Worm (Caenorhabditis elegans): ENCODE measurements around the gene qars-1.
A peak's percentile ranks its signal among the peaks of the same experiment; 100 is the strongest.

Gene qars-1

ce11 chrIV:15038821-15039220, 25.8 kb upstream of the qars-1 start (continued):
- TF ChIP-seq egrh-3 (GFP tag; IDR thresholded peaks at IDR 0.05) (peak; percentile 76), fkh-3 (tag; optimal IDR thresholded peaks at IDR 0.05) (peak; percentile 17), mel-28 (tag; optimal IDR thresholded peaks at IDR 0.05; ENCODE audit: borderline replicate concordance) (no peak), F37B4.10 (GFP tag; IDR thresholded peaks at IDR 0.05) (no peak), zfh-2 (GFP tag; conservative IDR thresholded peaks at IDR 0.05) (peak; percentile 86)

DNA sequence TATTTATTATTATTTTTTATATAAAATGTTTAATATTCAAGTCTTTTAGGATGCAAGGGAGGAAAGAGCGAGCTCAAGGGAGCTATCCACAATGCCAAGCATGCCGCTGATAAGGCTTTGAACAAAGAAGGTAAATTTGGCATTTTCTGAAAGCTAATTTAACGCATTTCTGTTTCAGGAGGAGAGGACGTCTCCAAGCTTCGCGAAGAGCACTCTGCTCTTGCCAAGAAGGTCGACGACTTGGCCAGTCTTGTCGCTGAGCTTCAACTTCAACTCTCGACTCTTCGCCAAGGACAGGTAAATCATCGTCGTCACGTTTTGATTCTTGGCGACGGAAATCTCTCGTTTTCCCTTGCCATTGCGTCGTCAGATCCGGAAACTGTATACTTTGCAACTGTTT, 24.5 kb upstream of the qars-1 start:
- TF ChIP-seq madf-3 (GFP tag; IDR thresholded peaks at IDR 0.05) (0 out of 2 replicates have a peak, but pooled peaks have one; percentile 17), hmg-1.2 (GFP tag; IDR thresholded peaks at IDR 0.05) (no peak), attf-6 (GFP tag; IDR thresholded peaks at IDR 0.05) (peak; percentile 51; the same call in 1 of the 2 replicates)

DNA sequence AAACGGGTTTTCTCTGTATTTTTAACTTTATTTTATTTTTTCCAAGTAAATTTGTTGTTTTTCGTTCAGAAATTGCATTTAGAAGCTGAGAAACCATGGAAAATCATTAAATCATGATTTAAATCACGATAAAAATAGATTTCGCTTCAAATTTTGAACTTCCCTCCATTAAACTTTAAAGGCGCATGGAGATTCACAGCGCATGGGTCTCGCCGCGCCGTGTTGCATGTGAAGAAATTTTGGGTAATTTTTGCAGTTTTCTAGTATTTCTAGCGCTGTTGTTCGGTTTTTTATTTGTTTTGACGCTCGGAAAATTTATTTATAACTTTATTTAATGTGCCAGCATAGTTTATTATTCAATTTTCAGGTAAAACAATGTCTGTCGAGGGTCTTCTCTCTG, 24.0 kb upstream of the qars-1 start, which contains the start of gene eef-1B.2:
Gene eef-1B.2, plus strand, starts transcription at position 358 of the 400 bp plus-strand sequence.
- TF ChIP-seq efl-1 (GFP tag; optimal IDR thresholded peaks at IDR 0.05) (peak; percentile 80), lin-35 (GFP tag; optimal IDR thresholded peaks at IDR 0.05) (peak in 1 of 3 experiments; percentile 86), attf-3 (GFP tag; conservative IDR thresholded peaks at IDR 0.05) (0 out of 2 replicates have a peak, but pooled peaks have one; percentile 18), snpc-1.1 (tag; optimal IDR thresholded peaks at IDR 0.05; ENCODE audit: insufficient read depth) (peak; percentile 12), C17E4.6 (GFP tag; IDR thresholded peaks at IDR 0.05) (no peak), F52B5.7 (tag; optimal IDR thresholded peaks at IDR 0.05) (no peak), mcd-1 (GFP tag; IDR thresholded peaks at IDR 0.05) (peak; percentile 43; the same call in 1 of the 2 replicates), attf-5 (GFP tag; optimal IDR thresholded peaks at IDR 0.05) (peak; percentile 51), F33H1.4 (GFP tag; IDR thresholded peaks at IDR 0.05) (peak; percentile 82), cebp-1 (GFP tag; IDR thresholded peaks at IDR 0.05) (no peak), cebp-1 (tag; optimal IDR thresholded peaks at IDR 0.05) (peak; percentile 50), ztf-18 (tag; optimal IDR thresholded peaks at IDR 0.05) (peak; percentile 86), hmg-20 (GFP tag; IDR thresholded peaks at IDR 0.05) (no peak), aptf-3 (GFP tag; IDR thresholded peaks at IDR 0.05) (no peak), ztf-28 (GFP tag; IDR thresholded peaks at IDR 0.05) (no peak), hlh-26 (GFP tag; conservative IDR thresholded peaks at IDR 0.05) (no peak), F57C9.4 (tag; optimal IDR thresholded peaks at IDR 0.05) (no peak), lag-1 (GFP tag; IDR thresholded peaks at IDR 0.05) (no peak), lin-54 (GFP tag; optimal IDR thresholded peaks at IDR 0.05) (peak; percentile 91), B0336.3 (GFP tag; IDR thresholded peaks at IDR 0.05) (0 out of 2 replicates have a peak, but pooled peaks have one; percentile 35), F39B2.1 (GFP tag; IDR thresholded peaks at IDR 0.05) (no peak), attf-6 (GFP tag; IDR thresholded peaks at IDR 0.05) (peak; percentile 64; the same call in 1 of the 2 replicates), F23B12.7 (tag; optimal IDR thresholded peaks at IDR 0.05; ENCODE audit: insufficient read depth) (peak; percentile 62), lin-40 (tag; optimal IDR thresholded peaks at IDR 0.05) (peak; percentile 12), F10E7.11 (tag; optimal IDR thresholded peaks at IDR 0.05) (no peak), K12H6.12 (tag; optimal IDR thresholded peaks at IDR 0.05) (no peak), ceh-100 (GFP tag; IDR thresholded peaks at IDR 0.05) (no peak), let-526 (GFP tag; IDR thresholded peaks at IDR 0.05) (no peak), xnd-1 (tag; optimal IDR thresholded peaks at IDR 0.05) (no peak), pbrm-1 (GFP tag; IDR thresholded peaks at IDR 0.05) (0 out of 2 replicates have a peak, but pooled peaks have one; percentile 24), lsl-1 (GFP tag; optimal IDR thresholded peaks at IDR 0.05) (peak; percentile 9), nhr-80 (tag; optimal IDR thresholded peaks at IDR 0.05) (peak; percentile 9), ceh-27 (GFP tag; optimal IDR thresholded peaks at IDR 0.05) (peak; percentile 5), hmg-1.2 (GFP tag; IDR thresholded peaks at IDR 0.05) (0 out of 2 replicates have a peak, but pooled peaks have one; percentile 16), hrde-1 (tag; optimal IDR thresholded peaks at IDR 0.05; ENCODE audit: borderline replicate concordance) (no peak), dpl-1 (GFP tag; optimal IDR thresholded peaks at IDR 0.05) (peak; percentile 74), madf-6 (GFP tag; IDR thresholded peaks at IDR 0.05) (peak; percentile 56; the same call in 1 of the 2 replicates), snpc-4 (GFP tag; optimal IDR thresholded peaks at IDR 0.05) (peak; percentile 68), snpc-4 (tag; optimal IDR thresholded peaks at IDR 0.05) (peak in 3 of 4 experiments; percentile 80 to 88 (median 87))

All from whole organism, young adult.